Worm (Caenorhabditis elegans) whole organism, L4 larva: ENCODE data around the gene srz-94.

Source experiments
- F26F4.8 ChIP-seq: fragments of 200-800 bp; sonication (Bioruptor generic); conservative IDR thresholded peaks from 2 replicates; pipeline ENCODE4 v1.3.6; 2022; ENCODE audit warnings: missing genetic modification characterization, missing compliant biosample characterization
- F37D6.2 ChIP-seq: sonication (generic microtip); optimal IDR thresholded peaks from 2 replicates; lab custom pipeline; 2016; ENCODE audit warnings: mild to moderate bottlenecking, missing genetic modification characterization, missing compliant biosample characterization
- F49E8.2 ChIP-seq: sonication (generic microtip); optimal IDR thresholded peaks from 2 replicates; lab custom pipeline; 2016; ENCODE audit warnings: missing compliant biosample characterization, mild to moderate bottlenecking, missing genetic modification characterization, borderline replicate concordance
- T26A8.4 ChIP-seq: fragments of 200-800 bp; sonication (Bioruptor generic); IDR thresholded peaks from 2 replicates; pipeline ENCODE4 v1.3.6; 2022; ENCODE audit warnings: missing genetic modification characterization, missing compliant biosample characterization
- Y48G9A.11 ChIP-seq: fragments of 200-800 bp; sonication (Bioruptor generic); IDR thresholded peaks from 2 replicates; pipeline ENCODE4 v1.3.6; 2022; ENCODE audit warnings: missing genetic modification reagents, missing genetic modification characterization, missing compliant biosample characterization
- ZK546.5 ChIP-seq, 2 experiments: sonication (generic microtip); optimal IDR thresholded peaks; 2 replicates each; lab custom pipeline; 2017; ENCODE audit warnings: missing biosample characterization in 2 of 2, missing genetic modification characterization in 2 of 2
- aha-1 ChIP-seq: fragments of 150-350 bp; peaks from one replicate; lab custom pipeline; 2014; ENCODE audit warnings: missing biosample characterization, missing genetic modification characterization
- daf-16 ChIP-seq, 3 experiments: sonication (generic microtip); optimal IDR thresholded peaks; 2 replicates each; lab custom pipeline; 2016 to 2017; ENCODE audit warnings: missing genetic modification characterization in 3 of 3, missing genetic modification reagents in 3 of 3, mild to moderate bottlenecking in 2 of 3, missing compliant biosample characterization in 2 of 3, missing biosample characterization in 1 of 3, moderate library complexity in 1 of 3
- dmd-6 ChIP-seq: fragments of 200-800 bp; sonication (Bioruptor generic); IDR thresholded peaks from 2 replicates; pipeline ENCODE4 v1.3.6; 2022; ENCODE audit warnings: missing genetic modification reagents, missing genetic modification characterization, missing compliant biosample characterization
- dmd-9 ChIP-seq: fragments of 200-800 bp; sonication (Bioruptor generic); IDR thresholded peaks from 2 replicates; pipeline ENCODE4 v1.3.6; 2022; ENCODE audit warnings: missing genetic modification reagents, missing genetic modification characterization, missing compliant biosample characterization
- duxl-1 ChIP-seq: sonication (generic microtip); optimal IDR thresholded peaks from 2 replicates; lab custom pipeline; 2016; ENCODE audit warnings: mild to moderate bottlenecking, missing genetic modification characterization, moderate library complexity, missing compliant biosample characterization; ENCODE audit not compliant: poor library complexity
- dve-1 ChIP-seq: sonication (generic microtip); optimal IDR thresholded peaks from 2 replicates; lab custom pipeline; 2017; ENCODE audit warnings: antibody characterized with exemption, mild to moderate bottlenecking, missing genetic modification characterization, missing compliant biosample characterization; ENCODE audit not compliant: insufficient read depth
- fkh-10 ChIP-seq: fragments of 150-350 bp; optimal IDR thresholded peaks from 2 replicates; lab custom pipeline; 2014; ENCODE audit warnings: missing biosample characterization, missing genetic modification reagents, missing genetic modification characterization
- gei-8 ChIP-seq: fragments of 200-800 bp; sonication (Bioruptor generic); optimal IDR thresholded peaks from 2 replicates; lab custom pipeline; 2018; ENCODE audit warnings: mild to moderate bottlenecking, missing genetic modification characterization, missing compliant biosample characterization
- jun-1 ChIP-seq: fragments of 150-350 bp; optimal IDR thresholded peaks from 2 replicates; lab custom pipeline; 2014; ENCODE audit warnings: missing biosample characterization, missing genetic modification reagents, missing genetic modification characterization
- lin-1 ChIP-seq: fragments of 200-800 bp; sonication (Bioruptor generic); IDR thresholded peaks from 2 replicates; pipeline ENCODE4 v1.3.6; 2022; ENCODE audit warnings: missing genetic modification reagents, missing genetic modification characterization, missing compliant biosample characterization
- madf-5 ChIP-seq, 2 experiments: fragments of 200-800 bp; sonication (Bioruptor generic); IDR thresholded peaks; 2 replicates each; pipeline ENCODE4 v1.3.6; 2022; ENCODE audit warnings: missing compliant biosample characterization in 2 of 2, missing genetic modification characterization in 2 of 2
- mdl-1 ChIP-seq, 2 experiments: fragments of 150-350 bp in 1 of 2; sonication (generic microtip) in 1 of 2; optimal IDR thresholded peaks; 2 replicates each; lab custom pipeline; 2014 to 2017; ENCODE audit warnings: missing biosample characterization in 2 of 2, missing genetic modification characterization in 2 of 2
- mdt-29 ChIP-seq: fragments of 200-800 bp; sonication (Bioruptor generic); IDR thresholded peaks from 2 replicates; pipeline ENCODE4 v1.3.6; 2022; ENCODE audit warnings: missing genetic modification reagents, missing genetic modification characterization, missing compliant biosample characterization
- nhr-10 ChIP-seq: fragments of 150-350 bp; optimal IDR thresholded peaks from 2 replicates; lab custom pipeline; 2014; ENCODE audit warnings: missing biosample characterization, missing genetic modification characterization
- nhr-102 ChIP-seq: sonication (generic microtip); optimal IDR thresholded peaks from 2 replicates; lab custom pipeline; 2016; ENCODE audit warnings: mild to moderate bottlenecking, missing genetic modification characterization, moderate library complexity, missing compliant biosample characterization
- nhr-111 ChIP-seq: fragments of 200-800 bp; sonication (Bioruptor generic); optimal IDR thresholded peaks from 2 replicates; lab custom pipeline; 2018; ENCODE audit warnings: mild to moderate bottlenecking, missing genetic modification characterization, missing compliant biosample characterization
- nhr-25 ChIP-seq: sonication (generic microtip); optimal IDR thresholded peaks from 2 replicates; lab custom pipeline; 2017; ENCODE audit warnings: missing genetic modification characterization, mild to moderate bottlenecking, missing compliant biosample characterization, antibody characterized with exemption, moderate library complexity, borderline replicate concordance; ENCODE audit not compliant: insufficient read depth
- nhr-41 ChIP-seq: fragments of 200-800 bp; sonication (Bioruptor generic); IDR thresholded peaks from 2 replicates; pipeline ENCODE4 v1.3.6; 2022; ENCODE audit warnings: missing genetic modification reagents, missing genetic modification characterization, missing compliant biosample characterization
- nhr-48 ChIP-seq: sonication (generic microtip); optimal IDR thresholded peaks from 2 replicates; lab custom pipeline; 2016; ENCODE audit warnings: mild to moderate bottlenecking, missing genetic modification characterization, missing compliant biosample characterization
- nhr-76 ChIP-seq: fragments of 150-350 bp; optimal IDR thresholded peaks from 2 replicates; lab custom pipeline; 2014; ENCODE audit warnings: missing biosample characterization, missing genetic modification characterization
- nhr-77 ChIP-seq: fragments of 150-350 bp; optimal IDR thresholded peaks from 2 replicates; lab custom pipeline; 2014; ENCODE audit warnings: missing biosample characterization, missing genetic modification characterization
- pha-4 ChIP-seq, 2 experiments: fragments of 150-350 bp in 1 of 2; fragments of 200-800 bp in 1 of 2; sonication (Bioruptor generic) in 1 of 2; IDR thresholded peaks in 1 of 2; optimal IDR thresholded peaks in 1 of 2; 2 replicates each; pipeline versions ENCODE4 v1.3.6 to Lab custom; 2014 to 2022; ENCODE audit warnings: missing genetic modification characterization in 2 of 2, missing genetic modification reagents in 2 of 2, missing biosample characterization in 1 of 2, missing compliant biosample characterization in 1 of 2
- saeg-2 ChIP-seq: fragments of 200-800 bp; sonication (Bioruptor generic); IDR thresholded peaks from 2 replicates; pipeline ENCODE4 v1.3.6; 2022; ENCODE audit warnings: missing genetic modification reagents, missing genetic modification characterization, missing compliant biosample characterization
- snpc-1.2 ChIP-seq: fragments of 200-800 bp; sonication (Bioruptor generic); IDR thresholded peaks from 2 replicates; pipeline ENCODE4 v1.3.6; 2022; ENCODE audit warnings: missing genetic modification reagents, missing genetic modification characterization, missing compliant biosample characterization
- spr-1 ChIP-seq: sonication (generic microtip); optimal IDR thresholded peaks from 2 replicates; lab custom pipeline; 2016; ENCODE audit warnings: mild to moderate bottlenecking, missing genetic modification characterization, missing compliant biosample characterization
- tag-97 ChIP-seq: fragments of 200-800 bp; sonication (Bioruptor generic); IDR thresholded peaks from 2 replicates; pipeline ENCODE4 v1.3.6; 2022; ENCODE audit warnings: missing genetic modification characterization, missing compliant biosample characterization
- tra-1 ChIP-seq: fragments of 200-800 bp; sonication (Bioruptor generic); IDR thresholded peaks from 2 replicates; pipeline ENCODE4 v1.3.6; 2022; ENCODE audit warnings: missing genetic modification reagents, missing genetic modification characterization, missing compliant biosample characterization
- unc-39 ChIP-seq: sonication (generic microtip); optimal IDR thresholded peaks from 2 replicates; lab custom pipeline; 2017; ENCODE audit warnings: missing biosample characterization, missing genetic modification characterization
- vab-7 ChIP-seq: fragments of 200-800 bp; sonication (Bioruptor generic); IDR thresholded peaks from 2 replicates; pipeline ENCODE4 v1.3.6; 2022; ENCODE audit warnings: missing genetic modification reagents, missing genetic modification characterization, missing compliant biosample characterization
- zfp-2 ChIP-seq: sonication (generic microtip); optimal IDR thresholded peaks from 2 replicates; lab custom pipeline; 2016; ENCODE audit warnings: mild to moderate bottlenecking, missing genetic modification characterization, missing compliant biosample characterization
- zfp-3 ChIP-seq: fragments of 200-800 bp; sonication (Bioruptor generic); conservative IDR thresholded peaks from 2 replicates; pipeline ENCODE4 v1.3.6; 2022; ENCODE audit warnings: missing genetic modification reagents, missing genetic modification characterization, missing compliant biosample characterization
- ztf-7 ChIP-seq: fragments of 150-350 bp; optimal IDR thresholded peaks from 2 replicates; lab custom pipeline; 2014; ENCODE audit warnings: missing biosample characterization, missing genetic modification characterization

The srz-94 gene

ce11 chrV:17035850-17036249 lies at the start of gene srz-94:
TSS of gene srz-94 (minus strand) at chrV:17035950.
- TF ChIP-seq nhr-77 (tag; lab: Kevin White, UChicago): no peak
- no peak for TF ChIP-seq pha-4 (GFP tag; IDR thresholded peaks at IDR 0.05; lab: Robert Waterston, UW)
- TF ChIP-seq pha-4 (tag; optimal IDR thresholded peaks at IDR 0.05; lab: Kevin White, UChicago): no peak
- no peak for TF ChIP-seq zfp-3 (GFP tag; lab: Robert Waterston, UW)
- no peak for TF ChIP-seq nhr-76 (tag; lab: Kevin White, UChicago)
- TF ChIP-seq Y48G9A.11: no peak
- TF ChIP-seq ztf-7 (tag; lab: Kevin White, UChicago): no peak
- no peak for TF ChIP-seq dve-1 (tag; lab: Kevin White, UChicago)

- TF ChIP-seq saeg-2: no peak
- peak; percentile 16 for TF ChIP-seq aha-1 (tag; lab: Kevin White, UChicago)
These were observed 47.0 kb upstream of the srz-94 start, which contains the start of gene T05E12.9 for ce11 chrV:17082718-17083117. TSS of gene T05E12.9 (minus strand) at chrV:17082818.

- no peak for TF ChIP-seq tag-97
- no peak for TF ChIP-seq spr-1 (tag; lab: Kevin White, UChicago)
- no peak for TF ChIP-seq nhr-102
- no peak for TF ChIP-seq nhr-25
- no peak for TF ChIP-seq F49E8.2 (tag; lab: Kevin White, UChicago)
- TF ChIP-seq dve-1 (tag; lab: Kevin White, UChicago): no peak
- no peak for TF ChIP-seq duxl-1 (tag; lab: Kevin White, UChicago)
- TF ChIP-seq zfp-2 (tag; lab: Kevin White, UChicago): no peak
- no peak for TF ChIP-seq F37D6.2 (tag; lab: Kevin White, UChicago)
- no peak for TF ChIP-seq gei-8 (GFP tag; lab: Kevin White, UChicago)
- TF ChIP-seq T26A8.4: no peak
- TF ChIP-seq nhr-10 (tag; lab: Kevin White, UChicago): no peak
- TF ChIP-seq jun-1: no peak
- no peak for TF ChIP-seq ZK546.5 (tag; optimal IDR thresholded peaks at IDR 0.05; lab: Kevin White, UChicago)
- no peak for TF ChIP-seq fkh-10 (GFP tag; lab: Kevin White, UChicago)
- no peak for TF ChIP-seq tra-1 (GFP tag; lab: Robert Waterston, UW)
- TF ChIP-seq lin-1: no peak
- no peak for TF ChIP-seq madf-5 (GFP tag; IDR thresholded peaks at IDR 0.05; lab: Robert Waterston, UW)
These were observed 44.0 kb upstream of the srz-94 start, which contains the start of gene srw-20 for ce11 chrV:17079795-17080194. TSS of gene srw-20 (minus strand) at chrV:17079895.

ce11 chrV:17077889-17078288 lies 42.1 kb upstream of the srz-94 start, which contains the start of gene T05E12.3:
TSS of gene T05E12.3 (minus strand) at chrV:17077989.
- peak; percentile 58 for TF ChIP-seq dmd-6
- no peak for TF ChIP-seq daf-16 (GFP tag; optimal IDR thresholded peaks at IDR 0.05; lab: Kevin White, UChicago)
- TF ChIP-seq daf-16 (tag; optimal IDR thresholded peaks at IDR 0.05; lab: Kevin White, UChicago): no peak
- TF ChIP-seq, all 104 proteins: peak for 1

ce11 chrV:17075900-17076299 lies 40.1 kb upstream of the srz-94 start, which contains the start of gene str-125:
TSS of gene str-125 (minus strand) at chrV:17076000.
- TF ChIP-seq nhr-48 (tag; lab: Kevin White, UChicago): no peak
- no peak for TF ChIP-seq snpc-1.2
- no peak for TF ChIP-seq unc-39 (tag; lab: Kevin White, UChicago)
- no peak for TF ChIP-seq nhr-41 (GFP tag; lab: Robert Waterston, UW)
- no peak for TF ChIP-seq mdt-29 (GFP tag; lab: Robert Waterston, UW)
- TF ChIP-seq F26F4.8 (GFP tag; lab: Robert Waterston, UW): no peak
- TF ChIP-seq nhr-111 (GFP tag; lab: Kevin White, UChicago): no peak
- no peak for TF ChIP-seq vab-7 (GFP tag; lab: Robert Waterston, UW)
- no peak for TF ChIP-seq nhr-76 (tag; lab: Kevin White, UChicago)
- no peak for TF ChIP-seq dmd-9
- TF ChIP-seq mdl-1 (tag; optimal IDR thresholded peaks at IDR 0.05; lab: Kevin White, UChicago): no peak
